Worm (Caenorhabditis elegans): ENCODE measurements around the gene C44C1.6.

DNA sequence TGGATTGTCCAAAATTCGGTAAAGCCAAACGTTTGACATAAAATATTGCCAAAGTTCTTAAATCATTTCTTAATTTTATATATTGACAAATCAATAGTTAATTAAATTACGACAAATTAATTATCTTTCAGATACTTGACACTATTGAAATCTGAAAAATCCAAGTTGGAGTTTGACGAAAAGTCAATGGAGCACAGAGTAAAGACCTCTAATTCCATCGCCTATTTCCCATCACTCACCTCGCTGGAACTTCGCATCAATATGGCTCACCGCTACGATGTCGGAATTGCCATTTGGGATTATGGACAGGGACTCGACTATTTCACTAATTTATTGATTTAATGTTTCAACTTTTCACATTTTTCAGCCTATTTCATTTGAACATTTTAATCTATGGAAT, 9.9 kb downstream of the C44C1.6 start:
- no peak for TF ChIP-seq irx-1 (tag; optimal IDR thresholded peaks at IDR 0.05)
- TF ChIP-seq swsn-7 (tag; optimal IDR thresholded peaks at IDR 0.05) = no peak
- no peak for TF ChIP-seq tbx-2 (tag; optimal IDR thresholded peaks at IDR 0.05)
- no peak for TF ChIP-seq ceh-88 (GFP tag; IDR thresholded peaks at IDR 0.05)
- TF ChIP-seq dpl-1 (GFP tag; optimal IDR thresholded peaks at IDR 0.05) = no peak
- TF ChIP-seq elt-3 (tag; optimal IDR thresholded peaks at IDR 0.05) = no peak
- no peak for TF ChIP-seq unc-130 (tag; optimal IDR thresholded peaks at IDR 0.05)
